Fruit fly (Drosophila melanogaster) whole organism, embryonic: ENCODE results near the gene CG32944.
A peak's percentile ranks its signal among the peaks of the same experiment; 100 is the strongest.

ENCODE experiments used
- Bdp1 ChIP-seq: fragments of 200-800 bp; sonication (Bioruptor generic); optimal IDR thresholded peaks from 3 replicates; lab custom pipeline; 2016; ENCODE audit warnings: missing biosample characterization, missing genetic modification characterization
- CG10366 ChIP-seq: fragments of 200-800 bp; sonication (Bioruptor generic); IDR thresholded peaks from 2 replicates; pipeline ENCODE4 v1.3.6; 2022; ENCODE audit warnings: missing biosample characterization, missing genetic modification characterization
- CG11085 ChIP-seq: fragments of 200-800 bp; sonication (Bioruptor generic); IDR thresholded peaks from 2 replicates; pipeline ENCODE4 v1.3.6; 2022; ENCODE audit warnings: missing biosample characterization, missing genetic modification characterization
- CG12942 ChIP-seq: fragments of 200-800 bp; sonication (Bioruptor generic); optimal IDR thresholded peaks from 3 replicates; lab custom pipeline; 2016; ENCODE audit warnings: missing biosample characterization, missing genetic modification characterization
- CG13624 ChIP-seq: fragments of 200-800 bp; sonication (Bioruptor generic); optimal IDR thresholded peaks from 2 replicates; lab custom pipeline; 2016; ENCODE audit warnings: missing biosample characterization, missing genetic modification characterization
- CG1603 ChIP-seq: fragments of 200-800 bp; sonication (Bioruptor generic); optimal IDR thresholded peaks from 2 replicates; lab custom pipeline; 2019; ENCODE audit warnings: missing biosample characterization, mild to moderate bottlenecking, missing genetic modification characterization, moderate library complexity
- CG17385 ChIP-seq: fragments of 200-800 bp; sonication (Bioruptor generic); optimal IDR thresholded peaks from 3 replicates; lab custom pipeline; 2018; ENCODE audit warnings: missing biosample characterization, mild to moderate bottlenecking, missing genetic modification characterization
- CG18262 ChIP-seq: fragments of 200-800 bp; optimal IDR thresholded peaks from 3 replicates; lab custom pipeline; 2019; ENCODE audit warnings: missing biosample characterization, mild to moderate bottlenecking, missing genetic modification characterization, moderate library complexity
- CG18476 ChIP-seq: fragments of 200-800 bp; sonication (Bioruptor generic); optimal IDR thresholded peaks from 2 replicates; lab custom pipeline; 2016; ENCODE audit warnings: missing biosample characterization, mild to moderate bottlenecking, missing genetic modification characterization
- CG2120 ChIP-seq: fragments of 200-800 bp; sonication (Bioruptor generic); optimal IDR thresholded peaks from 3 replicates; lab custom pipeline; 2016; ENCODE audit warnings: missing biosample characterization, missing genetic modification characterization
- CG2199 ChIP-seq: fragments of 200-800 bp; sonication (Bioruptor generic); IDR thresholded peaks from 3 replicates; pipeline ENCODE4 v1.3.6; 2022; ENCODE audit warnings: missing biosample characterization, missing genetic modification characterization
- CG31388 ChIP-seq: fragments of 200-800 bp; sonication (Bioruptor generic); optimal IDR thresholded peaks from 2 replicates; lab custom pipeline; 2016; ENCODE audit warnings: missing biosample characterization, missing genetic modification characterization
- CG3281 ChIP-seq: fragments of 200-800 bp; sonication (Bioruptor generic); optimal IDR thresholded peaks from 3 replicates; lab custom pipeline; 2017; ENCODE audit warnings: missing biosample characterization, mild to moderate bottlenecking, missing genetic modification characterization
- CG3726 ChIP-seq: fragments of 200-800 bp; sonication (Bioruptor generic); IDR thresholded peaks from 3 replicates; pipeline ENCODE4, ENCODE4 v1.3.6; 2022; ENCODE audit warnings: missing biosample characterization, missing genetic modification characterization
- CG5180 ChIP-seq: fragments of 200-800 bp; sonication (Bioruptor generic); optimal IDR thresholded peaks from 3 replicates; lab custom pipeline; 2017; ENCODE audit warnings: missing biosample characterization, missing genetic modification characterization, mild to moderate bottlenecking, moderate library complexity, missing genetic modification reagents
- CG7357 ChIP-seq: fragments of 200-800 bp; sonication (Bioruptor generic); IDR thresholded peaks from 3 replicates; pipeline ENCODE4 v1.3.6; 2022; ENCODE audit warnings: missing biosample characterization, missing genetic modification characterization
- CG9817 ChIP-seq: fragments of 200-800 bp; sonication (Bioruptor generic); optimal IDR thresholded peaks from 2 replicates; lab custom pipeline; 2018; ENCODE audit warnings: missing biosample characterization, mild to moderate bottlenecking, missing genetic modification characterization, moderate library complexity
- Dfd ChIP-seq, 2 experiments: fragments of >200 bp; optimal IDR thresholded peaks; 2 replicates each; lab custom pipeline; 2017; ENCODE audit warnings: missing biosample characterization in 2 of 2, missing genetic modification characterization in 2 of 2
- Ets97D ChIP-seq: fragments of 200-800 bp; sonication (Bioruptor generic); optimal IDR thresholded peaks from 3 replicates; lab custom pipeline; 2016; ENCODE audit warnings: missing biosample characterization, missing genetic modification characterization
- HmgD ChIP-seq: fragments of 200-800 bp; sonication (Bioruptor generic); optimal IDR thresholded peaks from 3 replicates; lab custom pipeline; 2016; ENCODE audit warnings: missing biosample characterization, missing genetic modification characterization
- MBD-R2 ChIP-seq: fragments of 200-800 bp; sonication (Bioruptor generic); IDR thresholded peaks from 2 replicates; pipeline ENCODE4 v1.3.6; 2022; ENCODE audit warnings: missing biosample characterization, missing genetic modification characterization
- Rx ChIP-seq: fragments of 200-800 bp; sonication (Bioruptor generic); IDR thresholded peaks from 2 replicates; pipeline ENCODE4 v1.3.6; 2022; ENCODE audit warnings: missing biosample characterization, missing genetic modification characterization
- Sin3A ChIP-seq: fragments of >200 bp; optimal IDR thresholded peaks from 2 replicates; lab custom pipeline; 2018
- bigmax ChIP-seq: fragments of 200-800 bp; sonication (Bioruptor generic); optimal IDR thresholded peaks from 2 replicates; lab custom pipeline; 2018; ENCODE audit warnings: missing biosample characterization, mild to moderate bottlenecking, missing genetic modification characterization
- bsh ChIP-seq, 2 experiments: fragments of 200-800 bp; sonication (Bioruptor generic); optimal IDR thresholded peaks; 2 replicates each; lab custom pipeline; 2017 to 2018; ENCODE audit warnings: mild to moderate bottlenecking in 2 of 2, missing biosample characterization in 2 of 2, missing genetic modification characterization in 2 of 2, moderate library complexity in 1 of 2
- dm ChIP-seq: fragments of 200-800 bp; sonication (Bioruptor generic); optimal IDR thresholded peaks from 3 replicates; lab custom pipeline; 2016; ENCODE audit warnings: missing biosample characterization, missing genetic modification characterization
- fd3F ChIP-seq: fragments of 200-800 bp; sonication (Bioruptor generic); optimal IDR thresholded peaks from 2 replicates; lab custom pipeline; 2018; ENCODE audit warnings: missing biosample characterization, mild to moderate bottlenecking, missing genetic modification characterization, moderate library complexity
- fd96Cb ChIP-seq: fragments of 200-800 bp; sonication (Bioruptor generic); optimal IDR thresholded peaks from 2 replicates; lab custom pipeline; 2018; ENCODE audit warnings: missing biosample characterization, mild to moderate bottlenecking, missing genetic modification characterization, moderate library complexity
- ftz-f1 ChIP-seq: fragments of 200-800 bp; sonication (Bioruptor generic); optimal IDR thresholded peaks from 2 replicates; lab custom pipeline; 2016; ENCODE audit warnings: missing biosample characterization, missing genetic modification characterization
- kah ChIP-seq: fragments of 200-800 bp; sonication (Bioruptor generic); optimal IDR thresholded peaks from 2 replicates; lab custom pipeline; 2018; ENCODE audit warnings: missing biosample characterization, mild to moderate bottlenecking, missing genetic modification characterization
- nom ChIP-seq: fragments of 200-800 bp; sonication (Bioruptor generic); optimal IDR thresholded peaks from 2 replicates; lab custom pipeline; 2017; ENCODE audit warnings: missing biosample characterization, missing genetic modification characterization, mild to moderate bottlenecking, moderate library complexity, missing genetic modification reagents
- otp ChIP-seq: fragments of 200-800 bp; sonication (Bioruptor generic); IDR thresholded peaks from 3 replicates; pipeline ENCODE4, ENCODE4 v1.3.6; 2022; ENCODE audit warnings: missing biosample characterization, missing genetic modification characterization
- pita ChIP-seq: fragments of 200-800 bp; sonication (Bioruptor generic); optimal IDR thresholded peaks from 2 replicates; lab custom pipeline; 2017; ENCODE audit warnings: missing biosample characterization, mild to moderate bottlenecking, missing genetic modification characterization
- seq ChIP-seq: fragments of 200-800 bp; sonication (Bioruptor generic); IDR thresholded peaks from 2 replicates; pipeline ENCODE4 v1.3.6; 2022; ENCODE audit warnings: missing biosample characterization, missing genetic modification characterization
- sisA ChIP-seq: fragments of 200-800 bp; sonication (Bioruptor generic); IDR thresholded peaks from 2 replicates; pipeline ENCODE4 v1.3.6; 2022; ENCODE audit warnings: missing biosample characterization, missing genetic modification characterization
- tin ChIP-seq: fragments of 200-800 bp; sonication (Bioruptor generic); optimal IDR thresholded peaks from 3 replicates; lab custom pipeline; 2016; ENCODE audit warnings: missing biosample characterization, missing genetic modification characterization
- tup ChIP-seq: fragments of 200-800 bp; sonication (Bioruptor generic); optimal IDR thresholded peaks from 2 replicates; lab custom pipeline; 2016; ENCODE audit warnings: missing biosample characterization, mild to moderate bottlenecking, missing genetic modification characterization, moderate library complexity
- twi ChIP-seq: fragments of 200-800 bp; optimal IDR thresholded peaks from 2 replicates; lab custom pipeline; 2019; ENCODE audit warnings: missing biosample characterization, mild to moderate bottlenecking, missing genetic modification characterization, moderate library complexity
- unpg ChIP-seq: fragments of 200-800 bp; sonication (Bioruptor generic); optimal IDR thresholded peaks from 3 replicates; lab custom pipeline; 2018; ENCODE audit warnings: missing biosample characterization, mild to moderate bottlenecking, missing genetic modification characterization, moderate library complexity
- z ChIP-seq: fragments of 200-800 bp; sonication (Bioruptor generic); IDR thresholded peaks from 3 replicates; pipeline ENCODE4 v1.3.6; 2022; ENCODE audit warnings: missing biosample characterization, missing genetic modification characterization
- zfh2 ChIP-seq: fragments of 200-800 bp; sonication (Bioruptor generic); optimal IDR thresholded peaks from 2 replicates; lab custom pipeline; 2016; ENCODE audit warnings: missing biosample characterization, missing genetic modification characterization

The CG32944 gene

DNA sequence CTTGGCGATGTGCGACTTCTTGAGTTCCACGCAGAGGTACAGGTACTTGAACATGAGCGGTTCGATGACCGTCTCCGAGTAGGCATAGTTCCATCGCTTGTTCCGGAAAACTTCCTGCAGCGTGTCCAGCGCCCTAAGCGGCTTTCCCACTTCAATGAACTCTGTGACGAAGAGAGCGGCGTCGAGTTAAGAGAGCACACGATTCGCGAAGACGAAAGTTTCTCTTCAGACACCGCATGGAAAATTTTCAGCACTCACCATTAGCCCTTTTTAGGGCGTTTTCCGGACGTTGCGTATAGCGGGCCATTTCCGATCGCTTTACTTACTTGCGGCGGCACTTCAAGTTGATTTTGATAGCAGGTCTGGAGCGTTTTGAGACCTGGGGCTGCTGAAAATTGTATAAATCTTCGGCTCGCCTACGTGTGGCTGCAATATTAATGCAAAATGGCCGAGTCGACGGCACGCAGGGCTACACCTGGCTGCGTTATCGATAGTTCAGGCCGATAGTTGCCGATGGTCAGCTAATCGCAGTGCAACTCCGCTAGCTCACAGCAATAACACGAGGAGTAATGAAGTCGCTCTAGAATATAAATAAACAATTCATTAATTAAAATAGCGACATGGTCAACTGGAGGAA is 14.2 kb upstream of the CG32944 start, which contains the start of the genes eIF3a and CG1074 (continued):
- TF ChIP-seq CG3726 (GFP tag; lab: Robert Waterston, UW) (no peak), zfh2 (GFP tag; lab: Kevin White, UChicago) (peak; percentile 52), CG5180 (GFP tag; lab: Kevin White, UChicago) (no peak), Ets97D (GFP tag; lab: Kevin White, UChicago) (peak; percentile 97), CG9817 (peak; percentile 51), CG31388 (GFP tag; lab: Kevin White, UChicago) (no peak), tin (GFP tag; lab: Kevin White, UChicago) (peak; percentile 64), fd3F (GFP tag; lab: Kevin White, UChicago) (peak; percentile 19), Sin3A (lab: Kevin White, UChicago) (peak; percentile 86), nom (peak; percentile 83), ftz-f1 (GFP tag; lab: Kevin White, UChicago) (peak; percentile 65), seq (GFP tag; lab: Robert Waterston, UW) (no peak), CG18476 (peak; percentile 7), tup (peak; percentile 10), MBD-R2 (GFP tag; lab: Robert Waterston, UW) (peak; percentile 96), CG7357 (GFP tag; lab: Robert Waterston, UW) (no peak), CG12942 (GFP tag; lab: Kevin White, UChicago) (peak; percentile 22), dm (GFP tag; lab: Kevin White, UChicago) (peak; percentile 99), CG2120 (GFP tag; lab: Kevin White, UChicago) (peak; percentile 73), twi (tag; lab: Kevin White, UChicago) (peak; percentile 62), fd96Cb (tag; lab: Kevin White, UChicago) (peak; percentile 19), bigmax (GFP tag; lab: Kevin White, UChicago) (peak; percentile 46), CG2199 (GFP tag; lab: Robert Waterston, UW) (peak; percentile 69; the same call in 1 of the 3 replicates), sisA (GFP tag; lab: Robert Waterston, UW) (no peak), kah (peak; percentile 51), bsh (GFP tag; optimal IDR thresholded peaks at IDR 0.05; lab: Kevin White, UChicago) (peak; percentile 11 to 42), HmgD (GFP tag; lab: Kevin White, UChicago) (peak; percentile 80), Rx (GFP tag; lab: Robert Waterston, UW) (no peak), CG17385 (peak; percentile 73), unpg (GFP tag; lab: Kevin White, UChicago) (no peak), CG13624 (GFP tag; lab: Kevin White, UChicago) (peak; percentile 85), otp (GFP tag; lab: Robert Waterston, UW) (peak; percentile 57; the same call in 2 of the 3 replicates), z (GFP tag; lab: Robert Waterston, UW) (no peak), CG10366 (GFP tag; lab: Robert Waterston, UW) (no peak; the same call in 1 of the 2 replicates), CG1603 (peak; percentile 91), CG11085 (peak; percentile 63; the same call in 1 of the 2 replicates), pita (GFP tag; lab: Kevin White, UChicago) (no peak), CG3281 (GFP tag; lab: Kevin White, UChicago) (peak; percentile 78), Bdp1 (GFP tag; lab: Kevin White, UChicago) (peak; percentile 50), CG18262 (peak; percentile 44), Dfd (GFP tag; optimal IDR thresholded peaks at IDR 0.05; lab: Kevin White, UChicago) (no peak)
